Worm (Caenorhabditis elegans) whole organism, midembryonic: Measurements from ENCODE around the gene srr-3.
"Not testable (repeated sequence)": the region's sequence is repeated elsewhere in the genome, so short reads cannot be mapped to it uniquely, and the experiment has no call there.

Experiments used
- T22C8.4 ChIP-seq: fragments of 200-800 bp; sonication (Bioruptor generic); IDR thresholded peaks from 2 replicates; pipeline ENCODE4 v1.3.6; 2022; ENCODE audit warnings: missing genetic modification characterization, missing compliant biosample characterization
- cog-1 ChIP-seq: sonication (generic microtip); optimal IDR thresholded peaks from 2 replicates; lab custom pipeline; 2016; ENCODE audit warnings: missing genetic modification characterization, missing compliant biosample characterization
- flt-1 ChIP-seq: fragments of 200-800 bp; sonication (Bioruptor generic); IDR thresholded peaks from 2 replicates; pipeline ENCODE4 v1.3.6; 2022; ENCODE audit warnings: missing genetic modification characterization, missing compliant biosample characterization
- klf-2 ChIP-seq: fragments of 200-800 bp; sonication (Bioruptor generic); conservative IDR thresholded peaks from 2 replicates; pipeline ENCODE4 v1.3.6; 2022; ENCODE audit warnings: missing genetic modification reagents, missing genetic modification characterization, missing compliant biosample characterization
- med-1 ChIP-seq: sonication (generic microtip); optimal IDR thresholded peaks from 2 replicates; lab custom pipeline; 2017; ENCODE audit warnings: missing genetic modification characterization, mild to moderate bottlenecking, missing compliant biosample characterization, antibody characterized with exemption, missing genetic modification reagents; ENCODE audit not compliant: insufficient read depth
- ref-1 ChIP-seq: fragments of 200-800 bp; sonication (Bioruptor generic); conservative IDR thresholded peaks from 2 replicates; pipeline ENCODE4 v1.3.6; 2022; ENCODE audit warnings: missing genetic modification reagents, missing genetic modification characterization, missing compliant biosample characterization
- tab-1 ChIP-seq: fragments of 200-800 bp; sonication (Bioruptor generic); IDR thresholded peaks from 2 replicates; pipeline ENCODE4 v1.3.6; 2022; ENCODE audit warnings: missing genetic modification characterization, missing compliant biosample characterization
- ztf-23 ChIP-seq: fragments of 200-800 bp; sonication (Bioruptor generic); IDR thresholded peaks from 2 replicates; pipeline ENCODE4 v1.3.6; 2022; ENCODE audit warnings: missing genetic modification reagents, missing genetic modification characterization, missing compliant biosample characterization
- ztf-29 ChIP-seq: fragments of 200-800 bp; sonication (Bioruptor generic); IDR thresholded peaks from 2 replicates; pipeline ENCODE4 v1.3.6; 2022; ENCODE audit warnings: missing genetic modification reagents, missing genetic modification characterization, missing compliant biosample characterization

srr-3 gene

ce11 chrV:16527796-16528195 is 19.2 kb upstream of the srr-3 start, which contains the start of gene F36D3.16:
Gene F36D3.16 (plus strand): TSS chrV:16528096.
- TF ChIP-seq T22C8.4 (GFP tag; lab: Robert Waterston, UW): no peak
- no peak for TF ChIP-seq ref-1 (GFP tag; lab: Robert Waterston, UW)
- TF ChIP-seq ztf-29 (GFP tag; lab: Robert Waterston, UW): no peak
- no peak for TF ChIP-seq med-1 (GFP tag; lab: Kevin White, UChicago)
- TF ChIP-seq flt-1: no peak
- no peak for TF ChIP-seq ztf-23 (GFP tag; lab: Robert Waterston, UW)

ce11 chrV:16526858-16527257 is 18.3 kb upstream of the srr-3 start, which contains the start of gene F36D3.8:
Gene F36D3.8 (plus strand): TSS chrV:16527158.
- TF ChIP-seq med-1 (GFP tag; lab: Kevin White, UChicago) (no peak), ref-1 (GFP tag; lab: Robert Waterston, UW) (no peak)

ce11 chrV:16522242-16522641 is 13.7 kb upstream of the srr-3 start, which contains the start of gene srw-34:
Gene srw-34 (minus strand): TSS chrV:16522342.
- TF ChIP-seq med-1 (GFP tag; lab: Kevin White, UChicago) (no peak), tab-1 (no peak), T22C8.4 (GFP tag; lab: Robert Waterston, UW) (no peak), ref-1 (GFP tag; lab: Robert Waterston, UW) (no peak), flt-1 (no peak)

- TF ChIP-seq flt-1: no peak
- TF ChIP-seq ref-1 (GFP tag; lab: Robert Waterston, UW): no peak
- no peak for TF ChIP-seq ztf-29 (GFP tag; lab: Robert Waterston, UW)
- no peak for TF ChIP-seq cog-1 (tag; lab: Kevin White, UChicago)
- TF ChIP-seq med-1 (GFP tag; lab: Kevin White, UChicago): no peak
Measured at ce11 chrV:16517619-16518018, 9.1 kb upstream of the srr-3 start, which contains the start of gene F36D3.4. Gene F36D3.4 (minus strand): TSS chrV:16517719.

- not testable (repeated sequence) for TF ChIP-seq med-1 (GFP tag; lab: Kevin White, UChicago); flt-1; ztf-29 (GFP tag; lab: Robert Waterston, UW)
Measured at ce11 chrV:16515140-16515539, 6.6 kb upstream of the srr-3 start, which contains the start of gene F36D3.5. Gene F36D3.5 (minus strand): TSS chrV:16515240.

ce11 chrV:16506650-16507049 is 1.9 kb downstream of the srr-3 start:
- no peak for TF ChIP-seq ztf-29 (GFP tag; lab: Robert Waterston, UW)
- TF ChIP-seq T22C8.4 (GFP tag; lab: Robert Waterston, UW): no peak
- no peak for TF ChIP-seq cog-1 (tag; lab: Kevin White, UChicago)

- TF ChIP-seq tab-1 (no peak), cog-1 (tag; lab: Kevin White, UChicago) (no peak), T22C8.4 (GFP tag; lab: Robert Waterston, UW) (no peak), ref-1 (GFP tag; lab: Robert Waterston, UW) (no peak), ztf-29 (GFP tag; lab: Robert Waterston, UW) (no peak), med-1 (GFP tag; lab: Kevin White, UChicago) (no peak), ztf-23 (GFP tag; lab: Robert Waterston, UW) (no peak), flt-1 (no peak), klf-2 (GFP tag; lab: Robert Waterston, UW) (no peak)
Measured at ce11 chrV:16505828-16506227, 2.7 kb downstream of the srr-3 start, which contains the start of gene nhr-54. Gene nhr-54 (minus strand): TSS chrV:16505928.

ce11 chrV:16503164-16503563 is 5.4 kb downstream of the srr-3 start, which contains the start of gene F36D3.14:
Gene F36D3.14 (minus strand): TSS chrV:16503264.
- TF ChIP-seq cog-1 (tag; lab: Kevin White, UChicago): no peak
- TF ChIP-seq med-1 (GFP tag; lab: Kevin White, UChicago): no peak
- TF ChIP-seq ztf-29 (GFP tag; lab: Robert Waterston, UW): no peak
- TF ChIP-seq ref-1 (GFP tag; lab: Robert Waterston, UW): no peak
- no peak for TF ChIP-seq ztf-23 (GFP tag; lab: Robert Waterston, UW)

ce11 chrV:16499006-16499405 is 9.6 kb downstream of the srr-3 start, which contains the start of gene F36D3.1:
Gene F36D3.1 (plus strand): TSS chrV:16499352.
- TF ChIP-seq tab-1: no peak
- TF ChIP-seq ztf-29 (GFP tag; lab: Robert Waterston, UW): no peak
- TF ChIP-seq med-1 (GFP tag; lab: Kevin White, UChicago): no peak
- no peak for TF ChIP-seq T22C8.4 (GFP tag; lab: Robert Waterston, UW)
- no peak for TF ChIP-seq klf-2 (GFP tag; lab: Robert Waterston, UW)
- TF ChIP-seq ref-1 (GFP tag; lab: Robert Waterston, UW): no peak
- no peak for TF ChIP-seq cog-1 (tag; lab: Kevin White, UChicago)
- TF ChIP-seq flt-1: no peak
- no peak for TF ChIP-seq ztf-23 (GFP tag; lab: Robert Waterston, UW)

ce11 chrV:16497504-16497903 is 11.1 kb downstream of the srr-3 start, which contains the start of gene srh-136:
Gene srh-136 (minus strand): TSS chrV:16497596.
- TF ChIP-seq tab-1: no peak
- TF ChIP-seq flt-1: no peak
- no peak for TF ChIP-seq ztf-23 (GFP tag; lab: Robert Waterston, UW)
- TF ChIP-seq ztf-29 (GFP tag; lab: Robert Waterston, UW): no peak
- no peak for TF ChIP-seq med-1 (GFP tag; lab: Kevin White, UChicago)
- TF ChIP-seq cog-1 (tag; lab: Kevin White, UChicago): no peak
- TF ChIP-seq ref-1 (GFP tag; lab: Robert Waterston, UW): no peak
- TF ChIP-seq T22C8.4 (GFP tag; lab: Robert Waterston, UW): no peak
- no peak for TF ChIP-seq klf-2 (GFP tag; lab: Robert Waterston, UW)
